Fruit fly (Drosophila melanogaster) Kc167 (cell line): Measurements from ENCODE around the gene TTLL4A.

Experiments used
- Myc ChIP-seq: fragments of >200 bp; optimal IDR thresholded peaks from 2 replicates; lab custom pipeline; 2017; ENCODE audit warnings: missing external identifiers
- Sin3A ChIP-seq: fragments of >200 bp; optimal IDR thresholded peaks from 2 replicates; lab custom pipeline; 2018; ENCODE audit warnings: missing external identifiers
- h ChIP-seq: fragments of >200 bp; optimal IDR thresholded peaks from 3 replicates; lab custom pipeline; 2018; ENCODE audit warnings: missing external identifiers
- insv ChIP-seq: fragments of >200 bp; optimal IDR thresholded peaks from 3 replicates; lab custom pipeline; 2018; ENCODE audit warnings: missing external identifiers
- psq ChIP-seq: fragments of >200 bp; optimal IDR thresholded peaks from 2 replicates; lab custom pipeline; 2017; ENCODE audit warnings: missing external identifiers
- ttk ChIP-seq: sonication (Bioruptor generic); optimal IDR thresholded peaks from 2 replicates; lab custom pipeline; 2017; ENCODE audit warnings: missing external identifiers

Gene TTLL4A

DNA sequence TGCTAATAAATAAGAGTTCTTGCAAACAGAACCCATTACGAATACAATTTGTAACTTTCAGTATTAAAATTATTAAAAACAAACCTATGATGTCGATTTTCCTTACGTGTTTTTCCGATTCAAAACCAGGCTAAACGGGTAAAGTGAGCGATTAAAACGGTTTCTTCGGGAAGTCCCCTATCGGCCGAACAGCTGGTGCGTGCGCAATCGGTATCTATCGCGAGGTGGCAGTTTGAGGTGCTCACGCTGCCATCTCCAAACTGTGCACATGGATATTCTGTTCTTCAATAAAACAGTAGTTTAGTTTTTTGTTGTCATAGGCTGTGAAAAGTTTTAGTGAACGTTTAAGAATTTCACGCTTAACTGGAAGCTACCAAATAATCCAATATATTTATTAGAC, at the start of gene TTLL4A:
TTLL4A (plus strand) TSS at position 240 of the 400 bp plus-strand sequence.
- TF ChIP-seq psq (lab: Kevin White, UChicago) (no peak), Myc (no peak), Sin3A (lab: Kevin White, UChicago) (no peak), h (no peak), ttk (lab: Kevin White, UChicago) (no peak), insv (lab: Kevin White, UChicago) (no peak)

DNA sequence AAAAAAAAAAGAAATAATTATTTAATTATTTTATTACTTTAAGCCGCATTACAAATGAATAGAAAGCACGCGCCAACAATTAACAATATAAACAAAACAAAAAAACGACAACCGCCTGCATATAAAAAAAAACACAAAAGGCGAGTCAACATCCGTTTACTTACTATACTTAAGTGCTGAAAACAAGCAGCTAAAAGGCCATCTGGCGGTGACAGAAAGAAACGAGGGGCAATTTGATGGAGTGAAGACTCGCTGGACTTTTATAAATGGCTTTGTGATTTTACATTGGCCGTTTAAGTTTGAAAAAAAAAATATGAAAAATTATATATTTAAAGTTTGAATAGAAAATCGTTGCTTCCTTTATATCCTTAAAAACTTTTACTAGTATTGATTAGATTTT, 49.0 kb upstream of the TTLL4A start:
- TF ChIP-seq psq (lab: Kevin White, UChicago) (no peak), Myc (no peak), Sin3A (lab: Kevin White, UChicago) (no peak), ttk (lab: Kevin White, UChicago) (no peak), h (no peak), insv (lab: Kevin White, UChicago) (no peak)

DNA sequence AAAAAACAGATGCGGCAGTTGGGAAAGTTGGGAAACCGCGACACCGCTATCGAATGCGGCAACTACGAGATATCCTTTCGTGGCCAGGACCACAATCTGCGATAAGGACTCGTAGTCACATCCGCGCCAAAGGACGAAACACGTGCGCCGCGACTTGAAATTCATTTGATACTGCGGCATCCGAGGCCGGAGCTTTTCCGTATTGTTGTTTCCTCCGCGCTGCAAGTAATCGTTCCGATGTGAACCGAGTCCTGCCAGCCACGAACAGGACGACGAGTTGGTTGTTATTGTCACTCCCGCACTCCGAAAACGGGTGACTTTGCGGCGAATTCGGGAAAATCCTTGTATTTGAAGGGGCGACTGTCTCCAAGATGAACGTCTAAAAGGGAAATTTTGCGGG, 25.2 kb upstream of the TTLL4A start, which contains the start of gene dpr2:
dpr2 (minus strand) TSS at position 175 of the 400 bp plus-strand sequence.
- TF ChIP-seq insv (lab: Kevin White, UChicago) (no peak), psq (lab: Kevin White, UChicago) (no peak), Sin3A (lab: Kevin White, UChicago) (no peak), Myc (no peak), h (no peak), ttk (lab: Kevin White, UChicago) (no peak)

DNA sequence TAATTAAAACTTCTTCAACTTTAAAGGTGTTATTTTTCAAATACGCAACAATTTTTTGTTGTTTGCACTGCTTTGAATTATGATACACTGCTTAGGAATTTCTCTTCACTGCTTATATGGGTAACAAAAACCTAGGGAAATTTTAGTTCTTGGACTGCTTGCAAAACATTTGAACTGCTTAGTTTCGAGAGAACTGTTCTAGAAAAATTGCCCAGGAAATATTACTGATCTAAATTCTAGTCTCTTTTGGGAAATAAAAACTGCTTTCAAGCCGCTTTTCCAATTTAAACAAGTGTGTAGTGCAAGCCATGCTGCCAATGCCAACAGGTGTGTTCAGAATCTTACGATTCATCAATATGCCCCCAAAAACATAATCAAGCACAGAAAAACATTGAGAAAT, 24.7 kb upstream of the TTLL4A start:
- TF ChIP-seq psq (lab: Kevin White, UChicago) = no peak
- TF ChIP-seq insv (lab: Kevin White, UChicago) = no peak
- no peak for TF ChIP-seq Myc
- TF ChIP-seq h = no peak
- TF ChIP-seq ttk (lab: Kevin White, UChicago) = no peak
- no peak for TF ChIP-seq Sin3A (lab: Kevin White, UChicago)

DNA sequence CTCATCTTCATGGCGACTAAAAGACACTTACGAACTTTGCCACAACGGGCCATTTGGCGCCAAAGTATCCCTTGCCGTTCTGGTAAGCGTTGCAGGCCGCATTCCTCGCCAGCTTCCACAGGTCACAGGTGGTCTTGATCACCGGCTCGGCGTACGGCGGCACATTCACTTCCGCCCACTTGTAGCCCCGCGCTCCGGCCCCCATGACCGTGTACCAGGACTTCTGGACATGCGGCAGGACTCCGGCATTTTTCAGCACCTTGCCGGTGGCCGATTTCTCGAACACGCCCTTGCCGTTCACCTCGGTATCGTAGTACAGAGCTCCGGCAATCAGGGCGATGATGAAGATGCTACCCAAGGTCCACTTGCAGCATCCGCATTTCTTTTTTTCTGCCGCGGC, 23.2 kb upstream of the TTLL4A start:
- TF ChIP-seq insv (lab: Kevin White, UChicago) (no peak), Sin3A (lab: Kevin White, UChicago) (no peak), Myc (no peak), psq (lab: Kevin White, UChicago) (no peak), h (no peak), ttk (lab: Kevin White, UChicago) (no peak)

DNA sequence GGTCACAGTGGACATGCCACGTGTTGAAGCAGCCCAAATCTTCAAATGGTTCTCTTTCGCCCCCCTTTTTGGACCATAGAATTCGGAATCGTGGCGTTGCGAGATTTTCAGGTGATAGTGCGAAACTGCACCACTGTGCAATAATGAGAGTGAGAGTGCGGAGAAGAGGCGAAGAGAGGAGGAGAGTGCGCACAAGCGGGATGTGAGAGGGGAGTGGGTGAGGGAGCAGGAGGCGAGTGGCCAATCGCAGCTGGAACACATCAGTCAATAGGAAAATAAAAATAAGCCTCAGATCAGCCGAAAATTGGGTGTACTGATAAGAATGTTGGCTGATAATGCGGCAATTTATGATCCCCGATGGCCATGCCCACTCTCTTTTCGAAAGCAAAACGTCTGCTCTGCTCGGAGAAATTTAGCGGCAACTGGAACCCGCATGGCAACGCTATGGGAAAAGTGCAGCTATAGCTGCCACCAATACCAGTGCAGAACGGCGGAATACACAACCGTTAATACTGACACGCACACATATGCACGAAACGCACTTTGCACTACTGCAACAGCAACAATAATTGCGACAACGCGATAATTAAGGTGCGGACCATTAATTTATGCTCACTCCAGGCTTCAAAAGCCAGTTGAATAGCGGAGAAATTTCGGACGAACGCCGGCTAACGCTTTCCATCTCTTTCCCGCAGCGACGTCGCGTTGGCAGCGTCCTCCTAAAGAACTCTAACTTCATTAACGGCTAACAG, 21.8 kb upstream of the TTLL4A start:
- TF ChIP-seq ttk (lab: Kevin White, UChicago) = no peak
- TF ChIP-seq Sin3A (lab: Kevin White, UChicago) = no peak
- TF ChIP-seq h = no peak
- TF ChIP-seq insv (lab: Kevin White, UChicago) = no peak
- no peak for TF ChIP-seq psq (lab: Kevin White, UChicago)
- no peak for TF ChIP-seq Myc

DNA sequence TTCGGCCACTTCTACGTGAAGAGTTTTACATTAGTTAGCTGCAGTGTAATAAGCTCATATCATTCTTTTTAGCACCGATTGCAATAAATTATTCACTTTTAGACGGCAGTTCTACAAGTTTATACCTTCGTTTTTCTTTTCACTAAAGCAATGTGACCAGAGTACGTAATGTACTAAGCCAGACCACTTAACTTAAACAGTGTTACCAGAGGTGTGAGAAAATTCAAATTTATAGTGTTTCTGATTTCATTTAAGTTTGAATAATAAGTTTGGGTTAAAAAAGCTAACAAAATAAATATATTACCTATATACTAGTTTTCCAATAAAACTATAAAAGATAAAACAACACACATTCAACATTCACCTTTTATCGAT, 21.2 kb upstream of the TTLL4A start:
- TF ChIP-seq psq (lab: Kevin White, UChicago) (no peak), h (no peak), Myc (no peak), insv (lab: Kevin White, UChicago) (no peak), Sin3A (lab: Kevin White, UChicago) (no peak)

DNA sequence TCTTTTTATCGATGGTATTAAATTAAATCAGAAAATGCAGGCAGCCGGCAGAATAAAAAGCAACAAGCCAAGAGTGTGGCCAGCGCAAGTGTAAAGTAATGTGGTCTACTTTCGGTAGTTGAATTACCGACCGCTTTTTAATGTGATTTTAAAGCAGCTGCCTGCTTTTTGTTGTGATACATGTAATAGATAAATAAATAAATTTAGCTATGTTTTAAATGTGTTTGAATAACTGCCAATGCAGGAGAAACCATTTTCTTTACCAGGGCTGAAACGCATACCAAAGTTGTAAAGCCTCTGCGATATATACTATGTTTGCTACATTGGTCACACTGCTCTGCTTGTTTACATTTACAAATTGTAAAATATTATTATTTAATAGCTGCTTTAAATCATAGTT, 19.1 kb upstream of the TTLL4A start, which contains the start of the genes Tmem214 and YL-1:
Tmem214 (minus strand) TSS at position 142 of the 400 bp plus-strand sequence.
YL-1 (plus strand) TSS at position 310 of the 400 bp plus-strand sequence.
- TF ChIP-seq ttk (lab: Kevin White, UChicago) = no peak
- TF ChIP-seq psq (lab: Kevin White, UChicago) = no peak
- TF ChIP-seq insv (lab: Kevin White, UChicago) = no peak
- no peak for TF ChIP-seq Myc
- TF ChIP-seq h = no peak
- no peak for TF ChIP-seq Sin3A (lab: Kevin White, UChicago)

DNA sequence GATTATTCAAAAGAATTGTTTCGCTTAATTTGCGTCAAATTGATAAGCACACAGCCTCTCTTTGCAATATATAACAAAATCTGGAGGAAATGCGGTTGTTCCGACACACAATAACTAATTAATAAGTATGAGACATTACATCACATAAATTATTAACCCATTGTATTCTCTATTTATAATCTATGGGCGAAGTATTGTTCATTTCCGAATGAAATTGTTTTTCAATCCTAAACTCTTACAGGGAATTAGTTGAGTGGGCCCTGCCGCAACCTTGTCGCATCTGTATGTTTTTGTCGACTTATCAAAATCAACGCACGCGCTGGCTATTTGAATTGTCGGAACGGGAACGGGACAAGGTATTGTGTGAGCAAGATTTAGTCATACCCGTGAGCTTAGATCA, 17.0 kb upstream of the TTLL4A start, which contains the start of gene CG16743:
CG16743 (plus strand) TSS at position 57 of the 400 bp plus-strand sequence.
- TF ChIP-seq ttk (lab: Kevin White, UChicago) (no peak), Myc (no peak), h (no peak), insv (lab: Kevin White, UChicago) (no peak), Sin3A (lab: Kevin White, UChicago) (no peak), psq (lab: Kevin White, UChicago) (no peak)

DNA sequence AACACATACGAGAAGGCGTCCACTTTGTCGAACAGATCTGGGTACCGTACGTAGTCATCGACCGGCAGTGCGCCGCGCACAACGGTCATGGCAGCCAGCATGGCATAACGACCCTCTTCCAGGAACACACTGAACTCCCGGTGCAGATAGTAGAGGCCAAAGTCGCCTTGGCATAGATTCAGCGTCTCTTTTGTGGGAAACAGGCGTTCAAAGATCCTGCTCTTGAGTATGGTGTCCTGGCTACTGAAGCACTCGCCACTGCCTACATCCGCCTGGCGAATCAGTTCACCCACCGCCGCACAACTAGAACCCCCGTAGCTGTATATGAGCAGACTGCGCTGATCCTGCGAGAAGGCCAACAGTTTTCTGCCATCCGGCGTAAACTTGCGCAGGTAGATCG, 14.6 kb upstream of the TTLL4A start:
- no peak for TF ChIP-seq psq (lab: Kevin White, UChicago)
- TF ChIP-seq Myc = no peak
- no peak for TF ChIP-seq Sin3A (lab: Kevin White, UChicago)
- no peak for TF ChIP-seq h
- no peak for TF ChIP-seq ttk (lab: Kevin White, UChicago)
- TF ChIP-seq insv (lab: Kevin White, UChicago) = no peak

DNA sequence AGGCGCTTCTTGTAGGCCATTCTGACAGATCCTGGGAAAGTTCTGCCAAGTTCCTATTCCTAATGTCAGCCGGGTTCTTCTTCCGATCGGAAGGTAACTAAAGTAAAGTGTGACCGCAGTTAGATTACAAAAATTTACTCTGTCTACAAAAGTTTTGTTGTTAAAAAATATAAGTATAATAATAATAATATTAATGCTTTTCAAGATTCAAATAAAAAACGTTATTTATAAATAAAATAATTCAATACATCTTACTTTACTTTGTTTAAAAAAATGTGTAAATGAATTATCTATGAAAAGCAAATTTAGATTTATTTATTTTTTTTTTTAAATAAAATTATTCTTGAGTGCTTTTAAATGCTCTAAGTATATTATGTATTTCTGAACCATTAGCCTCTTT, 14.0 kb upstream of the TTLL4A start, which contains the start of gene abo:
abo (minus strand) TSS at position 101 of the 400 bp plus-strand sequence.
- TF ChIP-seq psq (lab: Kevin White, UChicago) (no peak), ttk (lab: Kevin White, UChicago) (no peak), insv (lab: Kevin White, UChicago) (no peak), Myc (no peak), h (no peak), Sin3A (lab: Kevin White, UChicago) (no peak)
